Worm (Caenorhabditis elegans) whole organism, midembryonic: ENCODE results near the gene spt-4.
"Not testable (repeated sequence)": the region's sequence is repeated elsewhere in the genome, so short reads cannot be mapped to it uniquely, and the experiment has no call there.

Experiments used
- T22C8.4 ChIP-seq: fragments of 200-800 bp; sonication (Bioruptor generic); IDR thresholded peaks from 2 replicates; pipeline ENCODE4 v1.3.6; 2022; ENCODE audit warnings: missing genetic modification characterization, missing compliant biosample characterization
- klf-2 ChIP-seq: fragments of 200-800 bp; sonication (Bioruptor generic); conservative IDR thresholded peaks from 2 replicates; pipeline ENCODE4 v1.3.6; 2022; ENCODE audit warnings: missing genetic modification reagents, missing genetic modification characterization, missing compliant biosample characterization
- ref-1 ChIP-seq: fragments of 200-800 bp; sonication (Bioruptor generic); conservative IDR thresholded peaks from 2 replicates; pipeline ENCODE4 v1.3.6; 2022; ENCODE audit warnings: missing genetic modification reagents, missing genetic modification characterization, missing compliant biosample characterization
- ztf-23 ChIP-seq: fragments of 200-800 bp; sonication (Bioruptor generic); IDR thresholded peaks from 2 replicates; pipeline ENCODE4 v1.3.6; 2022; ENCODE audit warnings: missing genetic modification reagents, missing genetic modification characterization, missing compliant biosample characterization
- ztf-29 ChIP-seq: fragments of 200-800 bp; sonication (Bioruptor generic); IDR thresholded peaks from 2 replicates; pipeline ENCODE4 v1.3.6; 2022; ENCODE audit warnings: missing genetic modification reagents, missing genetic modification characterization, missing compliant biosample characterization

- not testable (repeated sequence) for TF ChIP-seq T22C8.4, klf-2, ztf-29, ref-1, ztf-23 (GFP tag; lab: Robert Waterston, UW)
Observed at ce11 chrIII:98822-99221, 29.3 kb upstream of the spt-4 start, which contains the start of gene C29F9.9.
